Worm (Caenorhabditis elegans) whole organism, L4/young adult: ENCODE results near the gene C02F5.14.
A peak's percentile ranks its signal among the peaks of the same experiment; 100 is the strongest.

Source experiments
- W03F9.2 ChIP-seq: fragments of 150-350 bp; optimal IDR thresholded peaks from 2 replicates; lab custom pipeline; 2014; ENCODE audit warnings: missing biosample characterization, missing genetic modification characterization
- dao-5 ChIP-seq: sonication (generic microtip); optimal IDR thresholded peaks from 2 replicates; lab custom pipeline; 2016; ENCODE audit warnings: missing genotype, missing genetic modification characterization, moderate library complexity, missing compliant biosample characterization
- him-1 ChIP-seq: sonication (generic microtip); optimal IDR thresholded peaks from 2 replicates; lab custom pipeline; 2016; ENCODE audit warnings: missing genotype, missing genetic modification reagents, missing genetic modification characterization, missing compliant biosample characterization

The C02F5.14 gene

ce11 chrIII:8250007-8250683 is 14.8 kb upstream of the C02F5.14 start, which contains the start of gene knl-1:
knl-1 (plus strand) TSS chrIII:8250632.
- peak; percentile 50 for TF ChIP-seq W03F9.2 (tag; lab: Kevin White, UChicago)
- no peak for TF ChIP-seq dao-5 (tag; lab: Kevin White, UChicago)

ce11 chrIII:8249381-8249780 is 14.1 kb upstream of the C02F5.14 start, which contains the start of the genes C02F5.10 and C02F5.2:
C02F5.10 (minus strand) TSS chrIII:8249481.
C02F5.2 (plus strand) TSS chrIII:8249619.
- no peak for TF ChIP-seq him-1
- TF ChIP-seq dao-5 (tag; lab: Kevin White, UChicago) = no peak
- TF ChIP-seq W03F9.2 (tag; lab: Kevin White, UChicago) = no peak

- TF ChIP-seq him-1 (no peak), W03F9.2 (tag; lab: Kevin White, UChicago) (no peak), dao-5 (tag; lab: Kevin White, UChicago) (no peak)
Measured at ce11 chrIII:8247051-8247450, 11.7 kb upstream of the C02F5.14 start, which contains the start of gene C02F5.13. C02F5.13 (plus strand) TSS chrIII:8247351.

- TF ChIP-seq dao-5 (tag; lab: Kevin White, UChicago) = no peak
- TF ChIP-seq him-1 = no peak
- no peak for TF ChIP-seq W03F9.2 (tag; lab: Kevin White, UChicago)
Measured at ce11 chrIII:8245591-8245990, 10.3 kb upstream of the C02F5.14 start, which contains the start of gene C02F5.3. C02F5.3 (plus strand) TSS chrIII:8245891.

ce11 chrIII:8244052-8244451 is 8.7 kb upstream of the C02F5.14 start, which contains the start of the genes pbs-6 and cids-1:
pbs-6 (minus strand) TSS chrIII:8244092.
cids-1 (plus strand) TSS chrIII:8244445.
- TF ChIP-seq dao-5 (tag; lab: Kevin White, UChicago) = no peak
- TF ChIP-seq him-1 = no peak
- TF ChIP-seq W03F9.2 (tag; lab: Kevin White, UChicago) = no peak

- TF ChIP-seq dao-5 (tag; lab: Kevin White, UChicago) (no peak), W03F9.2 (tag; lab: Kevin White, UChicago) (no peak), him-1 (no peak)
Measured at ce11 chrIII:8242809-8243208, 7.5 kb upstream of the C02F5.14 start, which contains the start of gene C02F5.12. C02F5.12 (minus strand) TSS chrIII:8243029.

ce11 chrIII:8240948-8241347 is 5.6 kb upstream of the C02F5.14 start:
- TF ChIP-seq him-1 = no peak
- TF ChIP-seq dao-5 (tag; lab: Kevin White, UChicago) = no peak
- no peak for TF ChIP-seq W03F9.2 (tag; lab: Kevin White, UChicago)

ce11 chrIII:8240247-8240646 is 4.9 kb upstream of the C02F5.14 start:
- TF ChIP-seq him-1 = no peak
- no peak for TF ChIP-seq dao-5 (tag; lab: Kevin White, UChicago)
- no peak for TF ChIP-seq W03F9.2 (tag; lab: Kevin White, UChicago)

ce11 chrIII:8239325-8239724 is 4.0 kb upstream of the C02F5.14 start, which contains the start of gene tsp-1:
tsp-1 (minus strand) TSS chrIII:8239423.
- TF ChIP-seq dao-5 (tag; lab: Kevin White, UChicago) (no peak), W03F9.2 (tag; lab: Kevin White, UChicago) (no peak), him-1 (no peak)

ce11 chrIII:8237827-8238226 is 2.5 kb upstream of the C02F5.14 start, which contains the start of gene tsp-2:
tsp-2 (minus strand) TSS chrIII:8237935.
- TF ChIP-seq W03F9.2 (tag; lab: Kevin White, UChicago) (no peak), dao-5 (tag; lab: Kevin White, UChicago) (no peak), him-1 (no peak)

ce11 chrIII:8235880-8236279 is 566 bp upstream of the C02F5.14 start, which contains the start of gene C02F5.5:
C02F5.5 (plus strand) TSS chrIII:8236180.
- TF ChIP-seq W03F9.2 (tag; lab: Kevin White, UChicago) = no peak
- no peak for TF ChIP-seq him-1
- TF ChIP-seq dao-5 (tag; lab: Kevin White, UChicago) = no peak

ce11 chrIII:8232634-8233033 is 2.7 kb downstream of the C02F5.14 start, which contains the start of gene henn-1:
henn-1 (plus strand) TSS chrIII:8232651.
- TF ChIP-seq W03F9.2 (tag; lab: Kevin White, UChicago) = no peak
- TF ChIP-seq him-1 = no peak
- no peak for TF ChIP-seq dao-5 (tag; lab: Kevin White, UChicago)

- TF ChIP-seq dao-5 (tag; lab: Kevin White, UChicago) (no peak), W03F9.2 (tag; lab: Kevin White, UChicago) (no peak), him-1 (no peak)
Measured at ce11 chrIII:8229480-8229879, 5.8 kb downstream of the C02F5.14 start.

ce11 chrIII:8228916-8229315 is 6.4 kb downstream of the C02F5.14 start:
- TF ChIP-seq W03F9.2 (tag; lab: Kevin White, UChicago) (no peak), him-1 (no peak), dao-5 (tag; lab: Kevin White, UChicago) (no peak)
